Fruit fly (Drosophila melanogaster) whole organism, embryonic: ENCODE data around the gene Targ1.

Experiments used
- Awh ChIP-seq: fragments of 200-800 bp; sonication (Bioruptor generic); IDR thresholded peaks from 2 replicates; pipeline ENCODE4, ENCODE4 v1.3.6; 2022; ENCODE audit warnings: missing biosample characterization, missing genetic modification characterization
- Blimp-1 ChIP-seq: fragments of 200-800 bp; sonication (Bioruptor generic); optimal IDR thresholded peaks from 3 replicates; lab custom pipeline; 2018; ENCODE audit warnings: missing biosample characterization, missing genetic modification characterization, mild to moderate bottlenecking, moderate library complexity, missing genetic modification reagents
- CG10267 ChIP-seq: fragments of 200-800 bp; sonication (Bioruptor generic); optimal IDR thresholded peaks from 2 replicates; lab custom pipeline; 2018; ENCODE audit warnings: missing biosample characterization, mild to moderate bottlenecking, missing genetic modification characterization, moderate library complexity
- CG11560 ChIP-seq: fragments of 200-800 bp; sonication (Bioruptor generic); IDR thresholded peaks from 3 replicates; pipeline ENCODE4 v1.3.6; 2022; ENCODE audit warnings: missing biosample characterization, missing genetic modification characterization
- CG11723 ChIP-seq: fragments of 200-800 bp; sonication (Bioruptor generic); optimal IDR thresholded peaks from 2 replicates; lab custom pipeline; 2017; ENCODE audit warnings: missing biosample characterization, mild to moderate bottlenecking, missing genetic modification characterization
- CG12769 ChIP-seq: fragments of 200-800 bp; sonication (Bioruptor generic); optimal IDR thresholded peaks from 2 replicates; lab custom pipeline; 2019; ENCODE audit warnings: missing biosample characterization, mild to moderate bottlenecking, missing genetic modification characterization, moderate library complexity
- CG13624 ChIP-seq: fragments of 200-800 bp; sonication (Bioruptor generic); optimal IDR thresholded peaks from 2 replicates; lab custom pipeline; 2016; ENCODE audit warnings: missing biosample characterization, missing genetic modification characterization
- CG14441 ChIP-seq: fragments of 200-800 bp; sonication (Bioruptor generic); IDR thresholded peaks from 2 replicates; pipeline ENCODE4 v1.3.6; 2022; ENCODE audit warnings: missing biosample characterization, missing genetic modification characterization
- CG14667 ChIP-seq: fragments of 200-800 bp; sonication (Bioruptor generic); IDR thresholded peaks from 2 replicates; pipeline ENCODE4 v1.3.6; 2022; ENCODE audit warnings: missing biosample characterization, missing genetic modification characterization
- CG14860 ChIP-seq: fragments of 200-800 bp; sonication (Bioruptor generic); IDR thresholded peaks from 3 replicates; pipeline ENCODE4 v1.3.6; 2022; ENCODE audit warnings: missing biosample characterization, missing genetic modification characterization; ENCODE audit not compliant: partially characterized antibody
- CG14965 ChIP-seq: fragments of 200-800 bp; sonication (Bioruptor generic); optimal IDR thresholded peaks from 2 replicates; lab custom pipeline; 2016; ENCODE audit warnings: missing biosample characterization, missing genetic modification characterization, borderline replicate concordance
- CG15601 ChIP-seq: fragments of 200-800 bp; sonication (Bioruptor generic); optimal IDR thresholded peaks from 3 replicates; lab custom pipeline; 2019; ENCODE audit warnings: missing biosample characterization, mild to moderate bottlenecking, missing genetic modification characterization, moderate library complexity
- CG17385 ChIP-seq: fragments of 200-800 bp; sonication (Bioruptor generic); optimal IDR thresholded peaks from 3 replicates; lab custom pipeline; 2018; ENCODE audit warnings: missing biosample characterization, mild to moderate bottlenecking, missing genetic modification characterization
- CG18011 ChIP-seq: fragments of 200-800 bp; sonication (Bioruptor generic); optimal IDR thresholded peaks from 2 replicates; lab custom pipeline; 2017; ENCODE audit warnings: missing biosample characterization, missing genetic modification characterization, mild to moderate bottlenecking, moderate library complexity, missing genotype
- CG4328 ChIP-seq: fragments of 200-800 bp; sonication (Bioruptor generic); optimal IDR thresholded peaks from 3 replicates; lab custom pipeline; 2017; ENCODE audit warnings: missing biosample characterization, missing genetic modification reagents, missing genetic modification characterization
- CG4820 ChIP-seq: fragments of 200-800 bp; sonication (Bioruptor generic); optimal IDR thresholded peaks from 3 replicates; lab custom pipeline; 2016; ENCODE audit warnings: missing biosample characterization, missing genetic modification characterization
- CG5180 ChIP-seq: fragments of 200-800 bp; sonication (Bioruptor generic); optimal IDR thresholded peaks from 3 replicates; lab custom pipeline; 2017; ENCODE audit warnings: missing biosample characterization, missing genetic modification characterization, mild to moderate bottlenecking, moderate library complexity, missing genetic modification reagents
- CG5245 ChIP-seq: fragments of 200-800 bp; sonication (Bioruptor generic); optimal IDR thresholded peaks from 3 replicates; lab custom pipeline; 2016; ENCODE audit warnings: missing biosample characterization, missing genetic modification characterization
- CG6791 ChIP-seq: fragments of 200-800 bp; sonication (Bioruptor generic); IDR thresholded peaks from 3 replicates; pipeline ENCODE4 v1.3.6; 2022; ENCODE audit warnings: missing biosample characterization, missing genetic modification characterization; ENCODE audit not compliant: partially characterized antibody
- CG7786 ChIP-seq: fragments of 200-800 bp; sonication (Bioruptor generic); optimal IDR thresholded peaks from 2 replicates; lab custom pipeline; 2016; ENCODE audit warnings: missing biosample characterization, missing genetic modification characterization
- Doc2 ChIP-seq: fragments of 200-800 bp; sonication (Bioruptor generic); IDR thresholded peaks from 2 replicates; pipeline ENCODE4 v1.3.6; 2022; ENCODE audit warnings: missing biosample characterization, missing genetic modification characterization
- Elba2 ChIP-seq: fragments of 200-800 bp; sonication (Bioruptor generic); optimal IDR thresholded peaks from 3 replicates; lab custom pipeline; 2016; ENCODE audit warnings: missing biosample characterization, missing genetic modification characterization
- Ets65A ChIP-seq: fragments of 200-800 bp; sonication (Bioruptor generic); peaks from one replicate; lab custom pipeline; 2016; ENCODE audit warnings: missing biosample characterization, missing genetic modification characterization
- Hmr ChIP-seq: fragments of 200-800 bp; sonication (Bioruptor generic); optimal IDR thresholded peaks from 3 replicates; lab custom pipeline; 2017; ENCODE audit warnings: mild to moderate bottlenecking, missing biosample characterization, missing genetic modification reagents, missing genetic modification characterization
- Hr78 ChIP-seq, 2 experiments: fragments of 200-800 bp in 1 of 2; fragments of >200 bp in 1 of 2; sonication (Bioruptor generic) in 1 of 2; optimal IDR thresholded peaks; 2 replicates each; lab custom pipeline; 2017 to 2019; ENCODE audit warnings: missing biosample characterization in 2 of 2, missing genetic modification characterization in 2 of 2, mild to moderate bottlenecking in 1 of 2, moderate library complexity in 1 of 2
- Lpt ChIP-seq: fragments of >200 bp; optimal IDR thresholded peaks from 2 replicates; lab custom pipeline; 2018; ENCODE audit warnings: missing biosample characterization, missing genetic modification characterization
- MBD-R2 ChIP-seq: fragments of 200-800 bp; sonication (Bioruptor generic); IDR thresholded peaks from 2 replicates; pipeline ENCODE4 v1.3.6; 2022; ENCODE audit warnings: missing biosample characterization, missing genetic modification characterization
- Meics ChIP-seq: fragments of 200-800 bp; sonication (Bioruptor generic); optimal IDR thresholded peaks from 2 replicates; lab custom pipeline; 2017; ENCODE audit warnings: missing biosample characterization, mild to moderate bottlenecking, missing genetic modification characterization
- Nf-YA ChIP-seq: fragments of 200-800 bp; sonication (Bioruptor generic); IDR thresholded peaks from 2 replicates; pipeline ENCODE4 v1.3.6; 2022; ENCODE audit warnings: missing biosample characterization, missing genetic modification characterization
- Oli ChIP-seq: fragments of 200-800 bp; sonication (Bioruptor generic); optimal IDR thresholded peaks from 2 replicates; lab custom pipeline; 2018; ENCODE audit warnings: missing biosample characterization, mild to moderate bottlenecking, missing genetic modification characterization, moderate library complexity
- Stat92E ChIP-seq, 3 experiments: fragments of >200 bp in 2 of 3; fragments of 200-800 bp in 1 of 3; sonication (Bioruptor generic) in 1 of 3; optimal IDR thresholded peaks; 2 replicates each; lab custom pipeline; 2017 to 2019; ENCODE audit warnings: missing biosample characterization in 3 of 3, missing genetic modification characterization in 3 of 3, mild to moderate bottlenecking in 1 of 3, moderate library complexity in 1 of 3
- Trl ChIP-seq, 3 experiments: fragments of >200 bp in 2 of 3; fragments of 200-800 bp in 1 of 3; sonication (Bioruptor generic) in 1 of 3; optimal IDR thresholded peaks; 2 replicates in 1 of 3; 3 replicates in 2 of 3; lab custom pipeline; 2016 to 2017; ENCODE audit warnings: missing biosample characterization in 1 of 3, missing genetic modification characterization in 1 of 3
- Vsx1 ChIP-seq: fragments of 200-800 bp; sonication (Bioruptor generic); optimal IDR thresholded peaks from 2 replicates; lab custom pipeline; 2017; ENCODE audit warnings: missing biosample characterization, mild to moderate bottlenecking, missing genetic modification characterization, missing genetic modification reagents
- chm ChIP-seq: fragments of 200-800 bp; sonication (Bioruptor generic); IDR thresholded peaks from 2 replicates; pipeline ENCODE4 v1.3.6; 2022; ENCODE audit warnings: missing biosample characterization, missing genetic modification characterization
- croc ChIP-seq: fragments of 200-800 bp; sonication (Bioruptor generic); conservative IDR thresholded peaks from 3 replicates; pipeline ENCODE4 v1.3.6; 2022; ENCODE audit warnings: missing biosample characterization, missing genetic modification characterization
- crp ChIP-seq, 2 experiments: fragments of 200-800 bp; sonication (Bioruptor generic); optimal IDR thresholded peaks; 2 replicates in 1 of 2; 3 replicates in 1 of 2; lab custom pipeline; 2017; ENCODE audit warnings: missing biosample characterization in 2 of 2, missing genetic modification characterization in 2 of 2, mild to moderate bottlenecking in 1 of 2, moderate library complexity in 1 of 2
- dati ChIP-seq: fragments of 200-800 bp; sonication (Bioruptor generic); IDR thresholded peaks from 2 replicates; pipeline ENCODE4 v1.3.6; 2022; ENCODE audit warnings: missing biosample characterization, missing genetic modification characterization
- dimm ChIP-seq: fragments of 200-800 bp; sonication (Bioruptor generic); IDR thresholded peaks from 2 replicates; pipeline ENCODE4 v1.3.6; 2022; ENCODE audit warnings: missing biosample characterization, missing genetic modification characterization
- hb ChIP-seq: fragments of 200-800 bp; sonication (Bioruptor generic); IDR thresholded peaks from 3 replicates; pipeline ENCODE4 v1.3.6; 2022; ENCODE audit warnings: missing biosample characterization, missing genetic modification characterization; ENCODE audit not compliant: partially characterized antibody
- kah ChIP-seq: fragments of 200-800 bp; sonication (Bioruptor generic); optimal IDR thresholded peaks from 2 replicates; lab custom pipeline; 2018; ENCODE audit warnings: missing biosample characterization, mild to moderate bottlenecking, missing genetic modification characterization
- lbe ChIP-seq: fragments of 200-800 bp; sonication (Bioruptor generic); optimal IDR thresholded peaks from 2 replicates; lab custom pipeline; 2016; ENCODE audit warnings: missing biosample characterization, mild to moderate bottlenecking, missing genetic modification characterization
- lmd ChIP-seq: fragments of 200-800 bp; sonication (Bioruptor generic); IDR thresholded peaks from 2 replicates; pipeline ENCODE4 v1.3.6; 2022; ENCODE audit warnings: missing biosample characterization, missing genetic modification characterization
- lola ChIP-seq, 3 experiments: fragments of >200 bp in 2 of 3; fragments of 200-800 bp in 1 of 3; sonication (Bioruptor generic) in 1 of 3; optimal IDR thresholded peaks; 2 replicates each; lab custom pipeline; 2017 to 2019; ENCODE audit warnings: missing biosample characterization in 3 of 3, missing genetic modification characterization in 3 of 3, mild to moderate bottlenecking in 1 of 3, moderate library complexity in 1 of 3
- pfk ChIP-seq: fragments of 200-800 bp; sonication (Bioruptor generic); optimal IDR thresholded peaks from 2 replicates; lab custom pipeline; 2018; ENCODE audit warnings: missing biosample characterization, mild to moderate bottlenecking, missing genetic modification characterization, moderate library complexity
- sd ChIP-seq: fragments of 200-800 bp; sonication (Bioruptor generic); optimal IDR thresholded peaks from 3 replicates; lab custom pipeline; 2018; ENCODE audit warnings: missing biosample characterization, mild to moderate bottlenecking, missing genetic modification characterization, moderate library complexity
- vnd ChIP-seq: fragments of 200-800 bp; sonication (Bioruptor generic); IDR thresholded peaks from 3 replicates; pipeline ENCODE4 v1.3.6; 2022; ENCODE audit warnings: missing biosample characterization, missing genetic modification characterization; ENCODE audit not compliant: partially characterized antibody
- wdn ChIP-seq: fragments of 200-800 bp; sonication (Bioruptor generic); IDR thresholded peaks from 2 replicates; pipeline ENCODE4 v1.3.6; 2022; ENCODE audit warnings: missing biosample characterization, missing genetic modification characterization
- zen ChIP-seq: fragments of 200-800 bp; sonication (Bioruptor generic); optimal IDR thresholded peaks from 3 replicates; lab custom pipeline; 2018; ENCODE audit warnings: missing biosample characterization, mild to moderate bottlenecking, missing genetic modification characterization, moderate library complexity

Targ1 gene

DNA sequence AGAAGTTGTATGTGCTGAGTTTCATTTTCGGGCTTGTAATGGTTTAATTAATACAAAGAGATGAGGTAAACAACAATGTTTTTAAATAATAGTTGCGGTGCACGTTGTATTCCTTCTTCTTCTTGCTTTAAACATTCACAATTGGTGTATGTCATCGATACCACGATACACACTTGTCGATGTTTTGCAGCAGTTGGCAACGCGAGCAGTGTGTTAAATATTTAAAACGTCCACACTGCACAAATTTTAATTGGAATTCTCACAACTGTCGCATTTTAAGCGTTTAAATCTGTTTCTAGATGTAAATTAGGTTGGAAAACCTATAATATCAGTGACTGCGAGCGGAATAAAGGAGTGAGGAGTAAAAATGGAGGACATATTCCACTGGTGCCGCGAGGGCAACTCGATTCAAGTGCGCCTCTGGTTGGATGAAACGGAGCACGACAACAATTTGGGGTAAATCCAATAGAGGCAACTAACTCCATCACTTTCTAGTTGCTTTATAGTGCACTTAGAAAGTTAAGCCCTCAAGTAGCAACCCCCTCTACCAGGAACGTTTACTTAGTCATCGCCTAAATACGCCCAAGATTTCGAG lies 14.1 kb upstream of the Targ1 start, which contains the start of the genes Trmt112 and Ilk (continued):
- TF ChIP-seq Awh (GFP tag; lab: Robert Waterston, UW) (no peak), Meics (GFP tag; lab: Kevin White, UChicago) (no peak), dimm (GFP tag; lab: Robert Waterston, UW) (no peak), CG12769 (tag; lab: Kevin White, UChicago) (peak; percentile 25), CG10267 (tag; lab: Kevin White, UChicago) (peak; percentile 33), chm (GFP tag; lab: Robert Waterston, UW) (no peak), Oli (tag; lab: Kevin White, UChicago) (no peak), vnd (peak; percentile 84), CG5245 (GFP tag; lab: Kevin White, UChicago) (no peak), Ets65A (GFP tag; lab: Kevin White, UChicago) (no peak), CG13624 (GFP tag; lab: Kevin White, UChicago) (peak; percentile 47), CG15601 (tag; lab: Kevin White, UChicago) (no peak), MBD-R2 (peak; percentile 96), Blimp-1 (GFP tag; lab: Kevin White, UChicago) (no peak), lmd (no peak), CG14965 (GFP tag; lab: Kevin White, UChicago) (no peak), kah (GFP tag; lab: Kevin White, UChicago) (peak; percentile 2), CG17385 (GFP tag; lab: Kevin White, UChicago) (peak; percentile 98), Lpt (GFP tag; lab: Kevin White, UChicago) (no peak), CG14667 (GFP tag; lab: Robert Waterston, UW) (no peak), crp (GFP tag; optimal IDR thresholded peaks at IDR 0.05; lab: Kevin White, UChicago) (peak in 1 of 2 experiments; percentile 66), hb (GFP tag; lab: Robert Waterston, UW) (peak; percentile 80), CG7786 (GFP tag; lab: Kevin White, UChicago) (no peak), CG18011 (no peak), lbe (no peak), Hmr (GFP tag; lab: Kevin White, UChicago) (no peak), pfk (GFP tag; lab: Kevin White, UChicago) (no peak), Nf-YA (GFP tag; lab: Robert Waterston, UW) (no peak), CG4820 (GFP tag; lab: Kevin White, UChicago) (no peak), wdn (GFP tag; lab: Robert Waterston, UW) (no peak), CG4328 (no peak), CG5180 (GFP tag; lab: Kevin White, UChicago) (no peak), CG11560 (no peak), lola (GFP tag; optimal IDR thresholded peaks at IDR 0.05; lab: Kevin White, UChicago) (no peak), croc (no peak), CG14441 (GFP tag; lab: Robert Waterston, UW) (no peak), Trl (optimal IDR thresholded peaks at IDR 0.05; lab: Kevin White, UChicago) (no peak), Trl (GFP tag; optimal IDR thresholded peaks at IDR 0.05; lab: Kevin White, UChicago) (no peak), dati (GFP tag; lab: Robert Waterston, UW) (no peak), CG11723 (GFP tag; lab: Kevin White, UChicago) (no peak), Doc2 (no peak), CG6791 (GFP tag; lab: Robert Waterston, UW) (peak; percentile 83), sd (peak; percentile 77), Hr78 (GFP tag; optimal IDR thresholded peaks at IDR 0.05; lab: Kevin White, UChicago) (no peak), Vsx1 (no peak), zen (no peak), Stat92E (GFP tag; optimal IDR thresholded peaks at IDR 0.05; lab: Kevin White, UChicago) (peak in 1 of 3 experiments; percentile 59), Elba2 (peak; percentile 55), CG14860 (GFP tag; lab: Robert Waterston, UW) (peak; percentile 63)
